Worm (Caenorhabditis elegans) whole organism, late embryonic: Measurements from ENCODE around the gene F44E2.10.

Experiments used
- C08G9.2 ChIP-seq: sonication (generic microtip); optimal IDR thresholded peaks from 2 replicates; lab custom pipeline; 2016; ENCODE audit warnings: mild to moderate bottlenecking, missing genetic modification characterization, moderate library complexity, missing compliant biosample characterization
- F13H6.1 ChIP-seq: sonication (generic microtip); optimal IDR thresholded peaks from 2 replicates; lab custom pipeline; 2016; ENCODE audit warnings: missing genetic modification characterization, missing compliant biosample characterization
- K02D7.2 ChIP-seq: sonication (generic microtip); optimal IDR thresholded peaks from 2 replicates; lab custom pipeline; 2017; ENCODE audit warnings: mild to moderate bottlenecking, missing genetic modification characterization, missing compliant biosample characterization
- K09A11.1 ChIP-seq: sonication (generic microtip); optimal IDR thresholded peaks from 2 replicates; lab custom pipeline; 2017; ENCODE audit warnings: antibody characterized with exemption, mild to moderate bottlenecking, missing genetic modification characterization, missing compliant biosample characterization; ENCODE audit not compliant: insufficient read depth
- T23F11.4 ChIP-seq: fragments of 200-800 bp; sonication (Bioruptor generic); optimal IDR thresholded peaks from 2 replicates; lab custom pipeline; 2018; ENCODE audit warnings: mild to moderate bottlenecking, missing genetic modification characterization, missing compliant biosample characterization
- ahr-1 ChIP-seq: sonication (generic microtip); optimal IDR thresholded peaks from 2 replicates; lab custom pipeline; 2016; ENCODE audit warnings: missing genetic modification characterization, missing compliant biosample characterization
- ama-1 ChIP-seq: fragments of 150-350 bp; optimal IDR thresholded peaks from 2 replicates; lab custom pipeline; 2014
- ceh-14 ChIP-seq: sonication (generic microtip); optimal IDR thresholded peaks from 2 replicates; lab custom pipeline; 2016; ENCODE audit warnings: missing genotype, missing genetic modification characterization, missing compliant biosample characterization
- ceh-19 ChIP-seq: fragments of 200-800 bp; sonication (Bioruptor generic); optimal IDR thresholded peaks from 2 replicates; lab custom pipeline; 2018; ENCODE audit warnings: mild to moderate bottlenecking, missing genetic modification characterization, missing compliant biosample characterization
- ceh-24 ChIP-seq: sonication (generic microtip); optimal IDR thresholded peaks from 2 replicates; lab custom pipeline; 2016; ENCODE audit warnings: mild to moderate bottlenecking, missing genetic modification characterization, missing compliant biosample characterization
- ceh-30 ChIP-seq: fragments of 150-350 bp; optimal IDR thresholded peaks from 2 replicates; lab custom pipeline; 2014; ENCODE audit warnings: missing biosample characterization, missing genetic modification characterization
- ceh-31 ChIP-seq: sonication (generic microtip); optimal IDR thresholded peaks from 2 replicates; lab custom pipeline; 2016; ENCODE audit warnings: missing genetic modification characterization, missing compliant biosample characterization
- ceh-34 ChIP-seq: sonication (generic microtip); optimal IDR thresholded peaks from 2 replicates; lab custom pipeline; 2016; ENCODE audit warnings: mild to moderate bottlenecking, missing genetic modification characterization, missing compliant biosample characterization
- ceh-48 ChIP-seq: sonication (generic microtip); optimal IDR thresholded peaks from 2 replicates; lab custom pipeline; 2016; ENCODE audit warnings: missing genetic modification characterization, inconsistent platforms, missing compliant biosample characterization
- ceh-6 ChIP-seq: fragments of 200-800 bp; sonication (Bioruptor generic); optimal IDR thresholded peaks from 2 replicates; lab custom pipeline; 2018; ENCODE audit warnings: mild to moderate bottlenecking, missing genetic modification characterization, missing compliant biosample characterization
- ceh-9 ChIP-seq: sonication (generic microtip); optimal IDR thresholded peaks from 2 replicates; lab custom pipeline; 2016; ENCODE audit warnings: mild to moderate bottlenecking, missing genetic modification characterization, inconsistent platforms, missing compliant biosample characterization
- dmd-4 ChIP-seq: sonication (generic microtip); optimal IDR thresholded peaks from 2 replicates; lab custom pipeline; 2016; ENCODE audit warnings: borderline replicate concordance, missing genetic modification characterization, missing compliant biosample characterization
- dve-1 ChIP-seq: sonication (generic microtip); optimal IDR thresholded peaks from 2 replicates; lab custom pipeline; 2017; ENCODE audit warnings: antibody characterized with exemption, mild to moderate bottlenecking, missing genetic modification characterization, missing compliant biosample characterization
- ets-4 ChIP-seq: sonication (generic microtip); optimal IDR thresholded peaks from 2 replicates; lab custom pipeline; 2016; ENCODE audit warnings: missing genetic modification characterization, missing compliant biosample characterization
- fax-1 ChIP-seq: sonication (generic microtip); optimal IDR thresholded peaks from 2 replicates; lab custom pipeline; 2016; ENCODE audit warnings: missing genotype, missing genetic modification characterization, missing compliant biosample characterization
- fkh-10 ChIP-seq: fragments of 150-350 bp; optimal IDR thresholded peaks from 2 replicates; lab custom pipeline; 2014; ENCODE audit warnings: missing biosample characterization, missing genetic modification reagents, missing genetic modification characterization
- fkh-6 ChIP-seq: sonication (generic microtip); optimal IDR thresholded peaks from 2 replicates; lab custom pipeline; 2016; ENCODE audit warnings: missing genetic modification characterization, missing compliant biosample characterization
- gmeb-2 ChIP-seq: sonication (generic microtip); optimal IDR thresholded peaks from 2 replicates; lab custom pipeline; 2016; ENCODE audit warnings: missing genetic modification characterization, inconsistent platforms, missing compliant biosample characterization
- hlh-13 ChIP-seq: fragments of 200-800 bp; sonication (Bioruptor generic); optimal IDR thresholded peaks from 2 replicates; lab custom pipeline; 2018; ENCODE audit warnings: mild to moderate bottlenecking, missing genetic modification characterization, missing compliant biosample characterization
- hlh-15 ChIP-seq: sonication (generic microtip); optimal IDR thresholded peaks from 2 replicates; lab custom pipeline; 2016; ENCODE audit warnings: missing genetic modification characterization, missing compliant biosample characterization
- hlh-30 ChIP-seq: sonication (generic microtip); optimal IDR thresholded peaks from 2 replicates; lab custom pipeline; 2017; ENCODE audit warnings: antibody characterized with exemption, missing genetic modification characterization, missing compliant biosample characterization; ENCODE audit not compliant: insufficient read depth
- hlh-6 ChIP-seq: sonication (generic microtip); optimal IDR thresholded peaks from 2 replicates; lab custom pipeline; 2016; ENCODE audit warnings: missing genotype, missing genetic modification characterization, missing compliant biosample characterization
- hlh-8 ChIP-seq: sonication (generic microtip); optimal IDR thresholded peaks from 2 replicates; lab custom pipeline; 2016; ENCODE audit warnings: missing genotype, missing genetic modification characterization, missing compliant biosample characterization
- lin-11 ChIP-seq: fragments of 200-800 bp; sonication (Bioruptor generic); optimal IDR thresholded peaks from 2 replicates; lab custom pipeline; 2018; ENCODE audit warnings: mild to moderate bottlenecking, missing genetic modification characterization, missing compliant biosample characterization
- madf-2 ChIP-seq: sonication (generic microtip); optimal IDR thresholded peaks from 2 replicates; lab custom pipeline; 2017; ENCODE audit warnings: missing genetic modification characterization, missing compliant biosample characterization
- mec-3 ChIP-seq: sonication (generic microtip); optimal IDR thresholded peaks from 2 replicates; lab custom pipeline; 2016; ENCODE audit warnings: borderline replicate concordance, missing genetic modification characterization, missing compliant biosample characterization
- nfya-1 ChIP-seq: sonication (generic microtip); optimal IDR thresholded peaks from 2 replicates; lab custom pipeline; 2017; ENCODE audit warnings: missing genetic modification characterization, mild to moderate bottlenecking, missing compliant biosample characterization, antibody characterized with exemption, moderate library complexity
- nhr-11 ChIP-seq: fragments of 150-350 bp; optimal IDR thresholded peaks from 2 replicates; lab custom pipeline; 2014; ENCODE audit warnings: missing biosample characterization, missing genetic modification characterization
- nhr-232 ChIP-seq: sonication (generic microtip); optimal IDR thresholded peaks from 2 replicates; lab custom pipeline; 2016; ENCODE audit warnings: missing genetic modification characterization, missing compliant biosample characterization
- npax-4 ChIP-seq: sonication (generic microtip); optimal IDR thresholded peaks from 2 replicates; lab custom pipeline; 2016; ENCODE audit warnings: missing genetic modification characterization, missing compliant biosample characterization
- odd-2 ChIP-seq: sonication (generic microtip); optimal IDR thresholded peaks from 2 replicates; lab custom pipeline; 2017; ENCODE audit warnings: antibody characterized with exemption, mild to moderate bottlenecking, missing genetic modification characterization, missing compliant biosample characterization
- pag-3 ChIP-seq: sonication (generic microtip); optimal IDR thresholded peaks from 2 replicates; lab custom pipeline; 2016; ENCODE audit warnings: missing compliant biosample characterization, missing genetic modification characterization, borderline replicate concordance
- pat-9 ChIP-seq: fragments of 200-800 bp; sonication (Bioruptor generic); optimal IDR thresholded peaks from 2 replicates; lab custom pipeline; 2018; ENCODE audit warnings: mild to moderate bottlenecking, missing genetic modification characterization, moderate library complexity, missing compliant biosample characterization
- pax-1 ChIP-seq: fragments of 150-350 bp; optimal IDR thresholded peaks from 2 replicates; lab custom pipeline; 2014; ENCODE audit warnings: missing biosample characterization, missing genetic modification characterization
- pha-2 ChIP-seq: sonication (generic microtip); optimal IDR thresholded peaks from 2 replicates; lab custom pipeline; 2017; ENCODE audit warnings: mild to moderate bottlenecking, missing genetic modification characterization, missing compliant biosample characterization
- pha-4 ChIP-seq: fragments of 150-350 bp; optimal IDR thresholded peaks from 2 replicates; lab custom pipeline; 2018; ENCODE audit warnings: missing biosample characterization, missing genetic modification reagents, missing genetic modification characterization
- pqm-1 ChIP-seq: sonication (generic microtip); optimal IDR thresholded peaks from 2 replicates; lab custom pipeline; 2016; ENCODE audit warnings: missing genetic modification characterization, missing compliant biosample characterization
- pros-1 ChIP-seq: fragments of 150-350 bp; optimal IDR thresholded peaks from 2 replicates; lab custom pipeline; 2014; ENCODE audit warnings: missing biosample characterization, missing genetic modification reagents, missing genetic modification characterization
- sdc-2 ChIP-seq: sonication (generic microtip); optimal IDR thresholded peaks from 2 replicates; lab custom pipeline; 2016; ENCODE audit warnings: missing genotype, missing genetic modification characterization, missing compliant biosample characterization
- sox-2 ChIP-seq: fragments of 200-800 bp; sonication (Bioruptor generic); IDR thresholded peaks from 2 replicates; pipeline ENCODE4 v1.3.6; 2022; ENCODE audit warnings: missing genetic modification reagents, missing genetic modification characterization, missing compliant biosample characterization
- sox-4 ChIP-seq: sonication (generic microtip); optimal IDR thresholded peaks from 2 replicates; lab custom pipeline; 2017; ENCODE audit warnings: mild to moderate bottlenecking, missing genetic modification characterization, inconsistent platforms, missing compliant biosample characterization
- tbx-7 ChIP-seq: sonication (generic microtip); optimal IDR thresholded peaks from 2 replicates; lab custom pipeline; 2016; ENCODE audit warnings: missing genotype, missing genetic modification characterization, missing compliant biosample characterization
- unc-3 ChIP-seq, 2 experiments: fragments of 200-800 bp in 1 of 2; sonication (Bioruptor generic) in 1 of 2; sonication (generic microtip) in 1 of 2; conservative IDR thresholded peaks in 1 of 2; optimal IDR thresholded peaks in 1 of 2; 2 replicates each; pipeline versions ENCODE4 v1.3.6 to Lab custom; 2016 to 2022; ENCODE audit warnings: missing compliant biosample characterization in 2 of 2, missing genetic modification characterization in 2 of 2, missing genetic modification reagents in 1 of 2
- unc-42 ChIP-seq: sonication (generic microtip); optimal IDR thresholded peaks from 2 replicates; lab custom pipeline; 2016; ENCODE audit warnings: missing genotype, missing genetic modification characterization, missing compliant biosample characterization
- unc-55 ChIP-seq: sonication (generic microtip); optimal IDR thresholded peaks from 2 replicates; lab custom pipeline; 2017; ENCODE audit warnings: missing biosample characterization, missing genetic modification reagents, missing genetic modification characterization
- unc-86 ChIP-seq: sonication (generic microtip); optimal IDR thresholded peaks from 2 replicates; lab custom pipeline; 2016; ENCODE audit warnings: missing genetic modification characterization, missing compliant biosample characterization
- zip-5 ChIP-seq: sonication (generic microtip); optimal IDR thresholded peaks from 2 replicates; lab custom pipeline; 2016; ENCODE audit warnings: missing genetic modification characterization, missing compliant biosample characterization
- ztf-16 ChIP-seq: sonication (generic microtip); optimal IDR thresholded peaks from 2 replicates; lab custom pipeline; 2017; ENCODE audit warnings: missing genetic modification characterization, missing compliant biosample characterization

F44E2.10 gene

DNA sequence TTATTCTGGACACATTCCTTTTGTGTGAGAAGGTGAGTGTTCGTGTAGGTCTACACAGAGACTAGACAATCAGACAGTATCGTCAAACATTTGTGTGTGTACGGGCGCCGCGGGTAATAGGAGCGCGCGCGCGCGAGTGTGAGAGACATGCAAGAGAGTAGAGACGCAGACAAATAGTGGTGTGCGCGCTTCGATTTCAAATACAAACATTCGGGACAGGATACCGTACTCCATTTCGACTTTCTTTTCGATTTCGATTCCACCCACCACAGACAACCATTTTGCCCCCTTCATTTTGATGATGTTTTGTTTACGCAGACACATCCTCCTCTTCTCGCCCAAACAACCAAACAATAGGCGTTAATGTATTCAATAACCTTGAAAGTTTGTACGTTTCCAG is 36.1 kb downstream of the F44E2.10 start:
- TF ChIP-seq nhr-232 (tag; lab: Kevin White, UChicago) (no peak), dmd-4 (tag; lab: Kevin White, UChicago) (no peak), ceh-19 (GFP tag; lab: Kevin White, UChicago) (peak; percentile 13), F13H6.1 (tag; lab: Kevin White, UChicago) (peak; percentile 7), pha-2 (tag; lab: Kevin White, UChicago) (peak; percentile 26), hlh-6 (no peak), pros-1 (peak; percentile 87), pha-4 (tag; lab: Kevin White, UChicago) (no peak), hlh-30 (tag; lab: Kevin White, UChicago) (peak; percentile 3), T23F11.4 (GFP tag; lab: Kevin White, UChicago) (no peak), unc-3 (GFP tag; conservative IDR thresholded peaks at IDR 0.05; lab: Robert Waterston, UW) (no peak), unc-3 (tag; optimal IDR thresholded peaks at IDR 0.05; lab: Kevin White, UChicago) (no peak), ceh-34 (tag; lab: Kevin White, UChicago) (peak; percentile 82), hlh-15 (tag; lab: Kevin White, UChicago) (no peak), sox-4 (no peak), fax-1 (no peak), fkh-10 (GFP tag; lab: Kevin White, UChicago) (no peak), npax-4 (tag; lab: Kevin White, UChicago) (no peak), sdc-2 (tag; lab: Kevin White, UChicago) (no peak), ceh-30 (tag; lab: Kevin White, UChicago) (no peak), ceh-6 (GFP tag; lab: Kevin White, UChicago) (no peak), ets-4 (tag; lab: Kevin White, UChicago) (peak; percentile 42), pag-3 (tag; lab: Kevin White, UChicago) (no peak), nhr-11 (tag; lab: Kevin White, UChicago) (no peak), madf-2 (no peak), pqm-1 (tag; lab: Kevin White, UChicago) (no peak), lin-11 (tag; lab: Kevin White, UChicago) (no peak), K02D7.2 (no peak), unc-42 (tag; lab: Kevin White, UChicago) (no peak), pat-9 (tag; lab: Kevin White, UChicago) (no peak), hlh-8 (tag; lab: Kevin White, UChicago) (no peak), unc-86 (no peak), ceh-48 (no peak), nfya-1 (tag; lab: Kevin White, UChicago) (peak; percentile 60), C08G9.2 (tag; lab: Kevin White, UChicago) (no peak), gmeb-2 (no peak), pax-1 (tag; lab: Kevin White, UChicago) (no peak), ceh-24 (tag; lab: Kevin White, UChicago) (no peak), ceh-9 (tag; lab: Kevin White, UChicago) (no peak), odd-2 (no peak), dve-1 (tag; lab: Kevin White, UChicago) (no peak), zip-5 (tag; lab: Kevin White, UChicago) (no peak), tbx-7 (tag; lab: Kevin White, UChicago) (no peak), ceh-14 (tag; lab: Kevin White, UChicago) (no peak), ztf-16 (tag; lab: Kevin White, UChicago) (peak; percentile 25), hlh-13 (GFP tag; lab: Kevin White, UChicago) (no peak), fkh-6 (tag; lab: Kevin White, UChicago) (no peak), ceh-31 (tag; lab: Kevin White, UChicago) (peak; percentile 76), ama-1 (lab: Kevin White, UChicago) (peak; percentile 5), K09A11.1 (tag; lab: Kevin White, UChicago) (no peak), mec-3 (tag; lab: Kevin White, UChicago) (no peak), unc-55 (GFP tag; lab: Kevin White, UChicago) (peak; percentile 41), sox-2 (GFP tag; lab: Robert Waterston, UW) (no peak), ahr-1 (tag; lab: Kevin White, UChicago) (no peak)
